Fruit fly (Drosophila melanogaster): ENCODE data around the gene CG2225.

DNA sequence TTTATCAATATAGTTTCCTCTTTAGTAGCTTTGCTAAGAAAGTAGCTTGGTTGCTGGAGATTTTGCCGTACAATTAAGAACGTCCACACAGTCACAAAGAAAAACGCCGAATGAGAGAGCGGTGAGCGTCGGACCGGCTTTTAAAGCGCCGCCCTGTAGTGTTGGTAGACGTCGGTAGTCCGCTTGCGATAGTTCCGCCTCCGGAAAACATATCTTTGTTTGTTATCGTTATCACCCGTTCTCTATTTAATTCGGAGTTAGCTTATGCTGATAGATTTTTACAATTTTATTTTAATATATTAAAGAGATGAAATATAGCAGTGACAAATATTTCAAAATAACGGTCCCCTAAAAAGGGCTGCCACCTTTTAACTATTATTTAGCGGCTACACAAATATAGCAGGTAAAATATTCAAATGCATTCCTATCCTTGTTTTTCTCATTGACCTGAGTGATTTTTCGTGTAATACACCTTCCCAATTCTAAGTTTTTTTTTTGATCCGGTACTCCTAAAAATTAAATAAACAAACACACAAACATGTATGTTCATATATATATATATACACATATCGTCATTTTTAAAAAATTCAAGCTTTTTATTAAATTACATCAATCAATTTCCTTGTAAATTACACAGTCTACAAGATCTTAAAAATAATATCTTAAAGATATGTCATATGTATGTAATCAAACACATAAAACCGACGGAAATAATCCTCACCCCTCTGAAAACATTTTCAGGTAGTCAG is 47.3 kb downstream of the CG2225 start, which contains the start of gene Df31:
- TF ChIP-seq Elba2 (GFP tag; optimal IDR thresholded peaks at IDR 0.05), result no peak
- no peak for TF ChIP-seq CG12071 (GFP tag; optimal IDR thresholded peaks at IDR 0.05)
- peak; percentile 69 for TF ChIP-seq CG18599 (GFP tag; optimal IDR thresholded peaks at IDR 0.05)
- TF ChIP-seq CG9797 (GFP tag; optimal IDR thresholded peaks at IDR 0.05), result peak; percentile 21
- no peak for TF ChIP-seq CG12104 (GFP tag; optimal IDR thresholded peaks at IDR 0.05)
- no peak for TF ChIP-seq lola (GFP tag; optimal IDR thresholded peaks at IDR 0.05)
- TF ChIP-seq CG10979 (tag; optimal IDR thresholded peaks at IDR 0.05), result peak; percentile 23
- TF ChIP-seq bsh (GFP tag; optimal IDR thresholded peaks at IDR 0.05), result peak in 1 of 2 experiments; percentile 46
- no peak for TF ChIP-seq CG17568 (GFP tag; optimal IDR thresholded peaks at IDR 0.05)
- TF ChIP-seq Sox102F (GFP tag; optimal IDR thresholded peaks at IDR 0.05), result no peak
- no peak for TF ChIP-seq ap (GFP tag; IDR thresholded peaks at IDR 0.05)
- no peak; the same call in 1 of the 2 replicates for TF ChIP-seq CG7372 (GFP tag; IDR thresholded peaks at IDR 0.05)
- TF ChIP-seq ind (GFP tag; optimal IDR thresholded peaks at IDR 0.05), result peak; percentile 57

Measured in whole organism, embryonic.